Worm (Caenorhabditis elegans): ENCODE results near the gene C52B11.5.

Gene C52B11.5

ce11 chrX:1293471-1293870 is 20.9 kb downstream of the C52B11.5 start:
- TF ChIP-seq nhr-10 (tag; optimal IDR thresholded peaks at IDR 0.05) (no peak), nhr-6 (tag; optimal IDR thresholded peaks at IDR 0.05) (no peak), elt-3 (tag; optimal IDR thresholded peaks at IDR 0.05) (no peak), dmd-4 (tag; optimal IDR thresholded peaks at IDR 0.05) (no peak), ama-1 (optimal IDR thresholded peaks at IDR 0.05) (no peak), egl-27 (tag; optimal IDR thresholded peaks at IDR 0.05) (no peak), ceh-82 (tag; optimal IDR thresholded peaks at IDR 0.05) (no peak), skn-1 (tag; optimal IDR thresholded peaks at IDR 0.05) (no peak), R02D3.7 (tag; optimal IDR thresholded peaks at IDR 0.05) (no peak), aly-2 (tag; optimal IDR thresholded peaks at IDR 0.05) (no peak), snpc-4 (tag; optimal IDR thresholded peaks at IDR 0.05) (no peak), lin-39 (tag; optimal IDR thresholded peaks at IDR 0.05) (no peak), nhr-129 (tag; optimal IDR thresholded peaks at IDR 0.05) (no peak)

- TF ChIP-seq sma-9 (GFP tag; optimal IDR thresholded peaks at IDR 0.05) (peak; percentile 7), sma-9 (tag; optimal IDR thresholded peaks at IDR 0.05) (no peak), nhr-11 (tag; optimal IDR thresholded peaks at IDR 0.05) (no peak)
These were observed 22.2 kb downstream of the C52B11.5 start, which contains the start of gene dop-4 for ce11 chrX:1294607-1295303. TSS of gene dop-4 (plus strand) at chrX:1295253.

- TF ChIP-seq nhr-25 (tag; optimal IDR thresholded peaks at IDR 0.05) = no peak
- TF ChIP-seq nhr-10 (tag; optimal IDR thresholded peaks at IDR 0.05) = no peak
- TF ChIP-seq mab-5 (tag; optimal IDR thresholded peaks at IDR 0.05) = no peak
- no peak for TF ChIP-seq ztf-11 (tag; optimal IDR thresholded peaks at IDR 0.05)
- TF ChIP-seq nhr-6 (tag; optimal IDR thresholded peaks at IDR 0.05) = no peak
- no peak for TF ChIP-seq elt-3 (tag; optimal IDR thresholded peaks at IDR 0.05)
- TF ChIP-seq unc-39 (tag; optimal IDR thresholded peaks at IDR 0.05) = no peak
- no peak for TF ChIP-seq egl-27 (tag; optimal IDR thresholded peaks at IDR 0.05)
These were observed 23.1 kb downstream of the C52B11.5 start for ce11 chrX:1295713-1296112.

DNA sequence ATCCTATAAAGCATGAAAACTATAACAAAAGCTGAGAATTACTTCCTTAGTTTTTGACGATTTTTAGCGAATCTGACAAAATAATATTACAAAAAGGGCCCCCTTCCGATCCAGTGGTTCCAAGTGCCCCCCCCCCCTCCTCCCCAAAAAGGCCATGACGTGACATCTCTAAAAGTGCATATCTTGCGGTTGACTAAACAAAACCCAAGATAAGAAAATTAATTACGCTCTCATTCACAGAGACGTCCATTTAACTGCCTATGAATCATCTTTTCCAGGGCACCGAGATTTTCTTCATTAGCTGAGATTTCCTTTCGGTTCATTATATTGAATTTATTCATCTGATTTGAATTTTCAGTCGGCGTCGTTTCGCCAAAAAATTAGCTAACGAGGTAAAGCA is 27.3 kb downstream of the C52B11.5 start, which contains the start of gene inso-1:
TSS of gene inso-1 (plus strand) at position 301 of the 400 bp plus-strand sequence.
- TF ChIP-seq alr-1 (tag; optimal IDR thresholded peaks at IDR 0.05) = no peak
- no peak for TF ChIP-seq mab-5 (tag; optimal IDR thresholded peaks at IDR 0.05)
- no peak for TF ChIP-seq nhr-237 (tag; optimal IDR thresholded peaks at IDR 0.05)
- TF ChIP-seq mbf-1 (tag; optimal IDR thresholded peaks at IDR 0.05) = no peak
- TF ChIP-seq peb-1 (tag; optimal IDR thresholded peaks at IDR 0.05) = no peak
- no peak for TF ChIP-seq nhr-129 (tag; optimal IDR thresholded peaks at IDR 0.05)
- TF ChIP-seq elt-1 (tag; optimal IDR thresholded peaks at IDR 0.05) = no peak
- no peak for TF ChIP-seq zag-1 (tag; optimal IDR thresholded peaks at IDR 0.05)
- no peak for TF ChIP-seq sma-3 (GFP tag; optimal IDR thresholded peaks at IDR 0.05)
- no peak for TF ChIP-seq blmp-1 (tag; optimal IDR thresholded peaks at IDR 0.05; ENCODE audit: insufficient read depth)
- TF ChIP-seq mdl-1 (tag; optimal IDR thresholded peaks at IDR 0.05) = no peak
- TF ChIP-seq nhr-12 (tag; optimal IDR thresholded peaks at IDR 0.05) = no peak
- TF ChIP-seq unc-39 (tag; optimal IDR thresholded peaks at IDR 0.05) = no peak
- TF ChIP-seq nhr-25 (tag; optimal IDR thresholded peaks at IDR 0.05) = no peak
- no peak for TF ChIP-seq gmeb-1 (tag; optimal IDR thresholded peaks at IDR 0.05)
- no peak for TF ChIP-seq nhr-21 (tag; optimal IDR thresholded peaks at IDR 0.05)
- no peak for TF ChIP-seq F13H6.1 (tag; optimal IDR thresholded peaks at IDR 0.05)

DNA sequence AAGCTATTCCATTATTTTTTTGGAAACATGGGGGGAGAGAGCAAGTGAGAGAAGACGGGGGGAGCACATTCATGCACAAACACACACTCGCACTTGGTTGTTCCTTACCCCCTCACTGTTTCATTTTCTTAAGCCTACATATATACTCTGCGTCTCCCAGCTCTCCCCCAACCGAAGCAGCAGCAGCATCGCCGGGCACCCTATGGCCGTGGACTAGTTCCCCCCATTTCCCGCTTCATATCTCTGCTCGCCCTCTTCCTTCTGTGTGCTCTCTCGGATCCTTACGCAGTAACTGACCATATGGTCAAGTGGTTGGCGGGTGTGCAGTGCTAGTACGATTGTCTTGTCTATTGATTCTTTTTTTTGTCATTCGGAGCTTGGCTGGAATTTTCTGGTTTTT is 29.7 kb downstream of the C52B11.5 start:
- TF ChIP-seq sem-4 (tag; optimal IDR thresholded peaks at IDR 0.05) = peak; percentile 46
- no peak for TF ChIP-seq nhr-25 (tag; optimal IDR thresholded peaks at IDR 0.05)
- TF ChIP-seq egl-27 (tag; optimal IDR thresholded peaks at IDR 0.05) = peak; percentile 39
- peak; percentile 89 for TF ChIP-seq unc-55 (GFP tag; optimal IDR thresholded peaks at IDR 0.05)
- TF ChIP-seq snpc-4 (tag; optimal IDR thresholded peaks at IDR 0.05) = peak; percentile 44
- TF ChIP-seq mbf-1 (tag; optimal IDR thresholded peaks at IDR 0.05) = no peak
- TF ChIP-seq elt-1 (tag; optimal IDR thresholded peaks at IDR 0.05) = no peak
- no peak for TF ChIP-seq alr-1 (tag; optimal IDR thresholded peaks at IDR 0.05)
- no peak for TF ChIP-seq ZK546.5 (tag; optimal IDR thresholded peaks at IDR 0.05)
- TF ChIP-seq ceh-16 (tag; optimal IDR thresholded peaks at IDR 0.05) = no peak
- TF ChIP-seq nhr-77 (tag; optimal IDR thresholded peaks at IDR 0.05) = no peak
- peak; percentile 51 for TF ChIP-seq lin-11 (tag; optimal IDR thresholded peaks at IDR 0.05)
- peak; percentile 38 for TF ChIP-seq gmeb-1 (tag; optimal IDR thresholded peaks at IDR 0.05)
- peak; percentile 79 for TF ChIP-seq sma-9 (GFP tag; optimal IDR thresholded peaks at IDR 0.05)
- no peak for TF ChIP-seq sma-9 (tag; optimal IDR thresholded peaks at IDR 0.05)
- peak; percentile 92 for TF ChIP-seq F13H6.1 (tag; optimal IDR thresholded peaks at IDR 0.05)
- TF ChIP-seq nhr-21 (tag; optimal IDR thresholded peaks at IDR 0.05) = peak; percentile 30
- no peak for TF ChIP-seq R02D3.7 (tag; optimal IDR thresholded peaks at IDR 0.05)
- peak; percentile 31 for TF ChIP-seq mab-5 (tag; optimal IDR thresholded peaks at IDR 0.05)
- peak; percentile 91 for TF ChIP-seq nhr-129 (tag; optimal IDR thresholded peaks at IDR 0.05)
- TF ChIP-seq nhr-11 (tag; optimal IDR thresholded peaks at IDR 0.05) = no peak
- TF ChIP-seq nhr-23 (tag; optimal IDR thresholded peaks at IDR 0.05) = no peak
- TF ChIP-seq C34F6.9 (tag; optimal IDR thresholded peaks at IDR 0.05) = peak; percentile 72
- TF ChIP-seq ztf-1 (GFP tag; conservative IDR thresholded peaks at IDR 0.05) = no peak
- TF ChIP-seq lsy-2 (tag; optimal IDR thresholded peaks at IDR 0.05) = peak; percentile 11 to 66
- no peak for TF ChIP-seq dmd-4 (tag; optimal IDR thresholded peaks at IDR 0.05)
- no peak for TF ChIP-seq nhr-10 (tag; optimal IDR thresholded peaks at IDR 0.05)
- TF ChIP-seq unc-39 (tag; optimal IDR thresholded peaks at IDR 0.05) = no peak

All from whole organism, L2 larva.